Worm (Caenorhabditis elegans) whole organism, early embryonic: ENCODE data around the gene C50F4.8.

Experiments used
- B0310.2 ChIP-seq: sonication (generic microtip); optimal IDR thresholded peaks from 2 replicates; lab custom pipeline; 2016; ENCODE audit warnings: mild to moderate bottlenecking, missing genetic modification characterization, missing compliant biosample characterization
- ama-1 ChIP-seq: fragments of 150-350 bp; optimal IDR thresholded peaks from 2 replicates; lab custom pipeline; 2014
- ceh-36 ChIP-seq: sonication (generic microtip); optimal IDR thresholded peaks from 2 replicates; lab custom pipeline; 2016; ENCODE audit warnings: missing genetic modification characterization, inconsistent platforms, missing compliant biosample characterization
- ets-7 ChIP-seq: sonication (generic microtip); optimal IDR thresholded peaks from 2 replicates; lab custom pipeline; 2016; ENCODE audit warnings: missing genotype, missing genetic modification characterization, missing compliant biosample characterization
- flt-1 ChIP-seq: fragments of 200-800 bp; sonication (Bioruptor generic); IDR thresholded peaks from 2 replicates; pipeline ENCODE4 v1.3.6; 2022; ENCODE audit warnings: missing genetic modification characterization, missing compliant biosample characterization
- hmbx-1 ChIP-seq: sonication (generic microtip); optimal IDR thresholded peaks from 2 replicates; lab custom pipeline; 2016; ENCODE audit warnings: mild to moderate bottlenecking, missing genetic modification characterization, missing compliant biosample characterization
- hmg-4 ChIP-seq: fragments of 200-800 bp; sonication (Bioruptor generic); optimal IDR thresholded peaks from 2 replicates; lab custom pipeline; 2018; ENCODE audit warnings: mild to moderate bottlenecking, missing genetic modification characterization, missing compliant biosample characterization
- hnd-1 ChIP-seq: sonication (generic microtip); optimal IDR thresholded peaks from 2 replicates; lab custom pipeline; 2016; ENCODE audit warnings: missing genetic modification characterization, missing compliant biosample characterization
- pes-1 ChIP-seq: fragments of 200-800 bp; sonication (Bioruptor generic); IDR thresholded peaks from 2 replicates; pipeline ENCODE4 v1.3.6; 2022; ENCODE audit warnings: missing genetic modification reagents, missing genetic modification characterization, missing compliant biosample characterization
- tra-4 ChIP-seq: sonication (generic microtip); optimal IDR thresholded peaks from 2 replicates; lab custom pipeline; 2017; ENCODE audit warnings: missing genetic modification characterization, missing compliant biosample characterization

DNA sequence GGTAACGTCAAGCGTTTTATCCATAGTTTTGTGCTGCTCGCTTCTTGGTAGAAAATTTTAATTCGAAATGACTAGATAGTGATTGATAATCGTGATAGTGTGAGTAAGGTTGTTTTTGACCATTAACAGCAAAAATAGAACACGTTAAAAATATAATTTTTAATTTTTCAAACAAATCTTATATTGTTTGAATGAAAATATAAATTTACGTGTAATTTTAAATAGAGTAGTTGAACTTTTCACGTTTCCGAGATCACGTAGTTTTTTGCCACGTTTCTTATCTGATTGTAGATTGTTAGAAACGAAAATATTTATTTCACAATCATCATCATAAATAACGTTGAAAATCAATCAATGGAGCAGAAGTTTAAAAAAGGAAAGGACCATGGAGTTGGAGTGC, 12.8 kb upstream of the C50F4.8 start, which contains the start of the genes C50F4.10 and pfk-1.2:
- TF ChIP-seq ceh-36 (tag; lab: Kevin White, UChicago) (no peak), pes-1 (GFP tag; lab: Robert Waterston, UW) (no peak), ama-1 (lab: Kevin White, UChicago) (no peak), hmg-4 (no peak), B0310.2 (no peak), ets-7 (no peak), hmbx-1 (tag; lab: Kevin White, UChicago) (no peak), flt-1 (GFP tag; lab: Robert Waterston, UW) (no peak), tra-4 (no peak), hnd-1 (no peak)
